Worm (Caenorhabditis elegans): ENCODE results near the gene epg-4.
A peak's percentile ranks its signal among the peaks of the same experiment; 100 is the strongest.

The epg-4 gene

DNA sequence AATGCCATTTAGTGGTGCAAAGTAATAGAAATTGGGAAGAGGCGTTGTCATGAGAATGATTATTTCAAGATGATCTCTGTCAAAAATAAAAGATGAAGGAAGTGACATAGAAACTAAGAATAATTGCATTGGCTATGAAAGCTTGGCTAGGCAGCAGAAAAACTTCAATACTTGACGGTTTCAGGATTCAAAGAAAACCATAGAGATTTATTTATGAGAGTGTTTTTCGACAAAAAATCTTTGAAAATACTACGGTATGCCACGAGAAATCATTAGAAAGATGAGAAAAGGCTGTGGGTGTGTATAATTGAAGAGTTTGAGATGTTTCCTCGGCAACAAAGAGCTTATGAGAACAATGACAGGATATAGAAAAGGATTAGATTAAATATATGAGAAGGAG lies 3.5 kb downstream of the epg-4 start, which contains the start of gene F37C12.14:
Gene F37C12.14 (minus strand): TSS at position 101 of the 400 bp plus-strand sequence.
- TF ChIP-seq W03F9.2 (tag; optimal IDR thresholded peaks at IDR 0.05) (no peak), him-1 (tag; optimal IDR thresholded peaks at IDR 0.05) (no peak), dao-5 (tag; optimal IDR thresholded peaks at IDR 0.05) (no peak)

DNA sequence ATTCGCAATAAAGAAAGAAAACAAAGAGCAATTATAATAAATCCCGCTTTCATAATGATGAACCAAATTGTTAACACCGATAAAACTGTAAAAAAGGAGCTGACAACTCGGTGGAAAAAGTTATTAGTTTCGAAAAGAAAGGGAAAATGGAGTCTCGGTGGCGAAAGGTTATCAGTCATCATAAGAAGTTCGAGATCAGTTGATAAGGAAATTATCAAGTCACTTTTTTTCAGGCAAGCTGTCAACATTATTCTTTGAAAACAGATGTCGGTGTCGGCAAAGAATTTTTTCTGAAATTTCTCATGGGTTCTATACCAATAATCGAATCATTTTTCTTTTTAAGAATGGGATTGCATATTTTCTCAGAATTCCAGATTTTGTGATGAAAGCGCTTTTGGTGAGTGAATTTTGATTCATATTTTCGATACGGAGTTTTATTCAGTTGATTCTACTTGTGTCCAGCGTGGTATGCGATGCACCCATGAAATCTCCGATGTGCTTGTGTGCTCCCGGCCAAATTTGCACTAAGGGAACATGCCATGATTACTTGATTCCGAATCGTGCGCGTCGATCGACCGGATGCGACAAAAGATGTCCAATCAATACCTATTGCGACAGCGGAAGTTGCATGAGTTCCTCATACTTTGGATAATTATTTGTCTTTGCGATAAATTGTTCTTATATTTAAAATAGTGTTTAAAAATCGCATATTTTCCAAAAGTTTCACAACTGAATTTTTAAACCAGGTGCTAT lies 6.5 kb downstream of the epg-4 start, which contains the start of the genes F37C12.21 and F37C12.10:
Gene F37C12.21 (plus strand): TSS at position 58 of the 753 bp plus-strand sequence.
Gene F37C12.10 (minus strand): TSS at position 85 of the 753 bp plus-strand sequence.
- TF ChIP-seq W03F9.2 (tag; optimal IDR thresholded peaks at IDR 0.05) (no peak), him-1 (tag; optimal IDR thresholded peaks at IDR 0.05) (no peak), dao-5 (tag; optimal IDR thresholded peaks at IDR 0.05) (no peak)

DNA sequence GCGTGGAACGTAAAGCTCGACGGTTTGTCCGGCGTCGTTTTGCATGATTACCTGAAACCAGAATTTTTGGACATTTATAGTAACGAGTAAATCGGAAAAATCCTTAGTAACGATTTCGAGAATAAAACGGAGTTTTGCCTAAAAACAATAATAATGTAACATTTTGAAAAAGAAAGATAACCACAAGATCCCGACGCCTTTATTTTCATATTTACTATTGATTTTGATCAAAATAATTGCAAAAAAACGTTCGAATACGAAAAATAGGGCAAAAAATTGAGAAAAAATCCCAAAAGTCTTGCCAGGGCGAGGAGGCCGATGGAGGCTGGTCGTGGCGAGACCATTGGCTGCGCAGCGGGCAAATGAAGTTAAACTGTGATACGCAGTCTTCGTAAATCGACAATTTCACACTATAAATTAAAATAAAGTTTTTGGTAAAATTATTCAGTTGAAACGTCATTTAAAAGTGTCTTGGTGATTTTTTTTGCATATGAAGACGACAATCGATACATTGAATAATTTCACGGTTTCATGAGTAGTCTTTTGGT lies 7.7 kb downstream of the epg-4 start, which contains the start of gene rps-21:
Gene rps-21 (minus strand): TSS at position 51 of the 548 bp plus-strand sequence.
- TF ChIP-seq him-1 (tag; optimal IDR thresholded peaks at IDR 0.05) (no peak), W03F9.2 (tag; optimal IDR thresholded peaks at IDR 0.05) (peak; percentile 67)

DNA sequence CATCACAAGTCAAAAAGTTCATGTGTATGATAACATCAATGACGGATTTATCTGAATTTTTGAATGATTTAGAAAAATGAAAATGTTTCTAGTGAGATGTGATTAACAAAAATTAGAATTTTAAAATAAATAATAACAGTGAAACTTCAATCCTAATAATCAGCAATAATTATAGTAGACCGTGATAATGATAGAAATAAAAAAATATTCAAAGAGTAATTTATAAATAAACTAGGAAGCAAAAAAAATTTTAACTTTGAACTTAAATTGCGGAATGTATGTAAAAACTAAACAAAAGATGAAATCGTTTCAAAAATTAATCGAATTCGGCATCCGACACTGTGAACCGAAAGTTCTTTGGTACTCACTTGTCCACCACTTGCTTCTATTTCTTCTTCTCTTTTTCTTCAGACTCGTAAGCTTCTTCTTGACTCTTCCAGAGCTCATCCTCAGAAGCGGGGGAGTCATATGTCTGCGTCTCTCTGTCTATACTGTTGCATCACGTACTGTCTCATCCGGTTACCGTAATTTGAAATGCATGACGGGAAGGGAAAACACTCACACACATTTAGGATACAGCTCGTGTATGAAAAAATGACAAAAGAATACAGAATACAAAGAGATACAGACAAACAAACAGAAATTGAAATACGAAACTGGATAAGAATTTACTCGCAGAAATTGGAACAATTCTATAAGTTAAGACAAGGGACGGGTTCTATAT lies 11.1 kb downstream of the epg-4 start, which contains the start of gene mec-14:
Gene mec-14 (minus strand): TSS at position 51 of the 724 bp plus-strand sequence.
- TF ChIP-seq him-1 (tag; optimal IDR thresholded peaks at IDR 0.05) (no peak), W03F9.2 (tag; optimal IDR thresholded peaks at IDR 0.05) (no peak), dao-5 (tag; optimal IDR thresholded peaks at IDR 0.05) (no peak)

DNA sequence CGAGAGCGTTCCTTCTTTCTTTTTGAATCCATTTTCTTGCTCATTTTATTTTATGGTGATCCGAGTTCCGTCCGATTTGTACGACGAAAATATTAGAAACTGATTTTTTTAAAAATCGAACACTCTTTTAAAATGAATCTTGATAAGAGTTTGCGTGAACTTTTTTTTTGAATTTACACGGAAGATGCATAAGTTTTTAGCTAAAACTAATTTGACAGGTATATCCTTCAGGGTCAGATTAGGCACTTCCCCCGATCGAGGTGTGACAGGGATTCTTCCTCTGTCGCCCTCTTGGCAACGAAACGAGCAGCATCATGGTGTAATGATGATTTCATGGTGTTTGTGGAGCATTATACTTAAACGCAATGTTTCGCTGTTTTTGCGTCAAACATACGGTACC lies 13.4 kb downstream of the epg-4 start, which contains the start of gene F37C12.18:
Gene F37C12.18 (minus strand): TSS at position 101 of the 400 bp plus-strand sequence.
- no peak for TF ChIP-seq him-1 (tag; optimal IDR thresholded peaks at IDR 0.05)
- TF ChIP-seq W03F9.2 (tag; optimal IDR thresholded peaks at IDR 0.05), result no peak
- no peak for TF ChIP-seq dao-5 (tag; optimal IDR thresholded peaks at IDR 0.05)

DNA sequence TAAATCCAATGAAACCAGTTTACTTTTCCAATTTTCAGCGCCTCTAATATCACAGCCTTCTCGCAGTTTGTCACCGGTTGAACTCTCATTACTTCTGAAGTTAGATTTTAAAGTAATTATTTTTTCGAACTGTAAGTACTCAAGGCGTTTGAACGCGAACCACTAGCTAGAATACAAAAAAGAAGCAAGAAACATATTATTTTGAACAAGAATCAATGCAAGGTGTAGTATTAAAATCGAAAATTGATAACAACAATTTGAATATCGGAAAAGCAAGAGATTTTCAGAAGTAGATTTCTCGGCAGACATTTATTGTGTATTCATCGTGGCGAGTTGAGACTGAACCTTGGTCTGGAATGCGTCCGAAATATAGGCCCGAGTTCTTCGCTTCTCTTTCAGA lies 16.0 kb downstream of the epg-4 start, which contains the start of gene exos-9:
Gene exos-9 (minus strand): TSS at position 101 of the 400 bp plus-strand sequence.
- TF ChIP-seq W03F9.2 (tag; optimal IDR thresholded peaks at IDR 0.05) (no peak), him-1 (tag; optimal IDR thresholded peaks at IDR 0.05) (no peak), dao-5 (tag; optimal IDR thresholded peaks at IDR 0.05) (no peak)

DNA sequence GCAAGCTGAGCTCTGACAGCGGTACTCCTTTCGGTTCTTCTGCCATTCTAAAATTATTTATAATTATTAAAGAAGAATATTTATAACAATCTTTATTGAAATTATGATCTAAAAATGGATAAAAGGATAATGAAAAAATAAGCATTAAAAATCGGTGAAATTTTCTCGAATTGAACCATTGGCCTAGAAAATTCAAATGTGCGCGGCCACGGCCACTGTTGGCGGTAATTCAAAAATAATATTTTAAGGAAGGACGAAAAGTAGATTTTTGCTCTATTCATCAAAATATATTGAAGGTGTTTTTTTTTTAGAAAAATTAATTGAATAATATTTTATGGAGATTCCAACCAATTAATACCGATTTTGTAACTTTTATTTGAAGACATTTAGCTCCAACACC lies 16.9 kb downstream of the epg-4 start, which contains the start of gene pfd-5:
Gene pfd-5 (minus strand): TSS at position 47 of the 400 bp plus-strand sequence.
- peak; percentile 56 for TF ChIP-seq W03F9.2 (tag; optimal IDR thresholded peaks at IDR 0.05)
- no peak for TF ChIP-seq dao-5 (tag; optimal IDR thresholded peaks at IDR 0.05)

DNA sequence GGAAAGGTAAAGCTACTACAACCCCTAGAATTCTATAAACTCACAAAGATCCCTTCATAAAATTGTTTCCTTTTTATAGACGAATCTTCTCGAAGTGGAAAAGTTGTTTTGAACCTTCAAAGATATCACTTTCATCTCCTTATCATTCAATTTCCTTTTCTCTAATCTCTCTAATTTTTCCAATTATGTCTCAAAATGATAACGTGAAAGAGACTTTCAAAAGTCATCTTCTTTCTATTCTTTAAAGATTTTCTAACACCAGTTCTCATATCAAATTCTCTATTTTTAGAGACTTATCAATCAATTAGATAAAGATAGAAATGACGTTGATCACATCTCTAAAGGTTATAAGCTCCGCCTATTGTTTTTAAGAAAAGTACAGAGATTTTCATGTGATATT lies 17.5 kb downstream of the epg-4 start:
- no peak for TF ChIP-seq him-1 (tag; optimal IDR thresholded peaks at IDR 0.05)
- no peak for TF ChIP-seq dao-5 (tag; optimal IDR thresholded peaks at IDR 0.05)
- TF ChIP-seq W03F9.2 (tag; optimal IDR thresholded peaks at IDR 0.05), result no peak

DNA sequence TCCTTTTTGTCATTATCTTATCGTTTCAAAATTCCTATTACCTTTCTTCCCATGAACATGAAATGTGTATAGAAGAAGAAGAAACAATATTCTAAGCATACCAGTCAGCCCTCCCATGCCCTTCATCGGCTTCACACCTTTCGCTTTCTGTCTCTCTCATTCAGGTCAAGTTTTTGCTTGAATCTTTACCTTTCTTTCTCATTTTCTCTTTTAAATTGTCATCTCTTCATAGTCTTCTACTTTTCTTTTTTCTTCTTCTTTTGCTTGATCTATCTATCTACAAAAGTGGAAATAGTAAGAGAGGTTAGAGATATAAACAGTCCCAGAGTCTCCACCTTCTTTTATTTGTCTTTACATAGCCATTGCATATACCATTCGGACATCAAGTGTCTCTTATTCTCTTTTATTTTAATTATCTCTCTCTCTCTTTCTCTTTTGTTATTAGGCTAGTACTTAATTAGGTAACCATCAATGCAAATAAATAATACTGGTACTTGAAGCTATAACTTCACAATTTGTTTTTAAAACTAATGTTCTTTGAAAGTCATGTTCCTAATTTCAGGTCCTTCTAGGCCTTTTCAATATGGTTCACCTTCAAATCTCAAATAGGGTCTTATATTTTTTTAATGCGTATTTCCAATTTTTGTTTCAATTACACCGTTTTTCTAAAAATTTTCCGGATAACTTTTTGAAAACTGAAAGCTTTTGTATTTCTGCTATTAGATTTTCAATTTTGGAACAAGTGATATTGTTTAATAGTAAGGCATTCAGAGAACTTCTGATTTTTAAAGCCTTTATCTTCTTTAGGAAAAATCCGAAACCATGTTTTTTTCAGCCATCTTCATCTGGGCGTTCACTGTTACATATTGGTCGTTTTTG lies 19.6 kb downstream of the epg-4 start, which contains the start of gene dpy-31:
Gene dpy-31 (plus strand): TSS at position 829 of the 879 bp plus-strand sequence.
- TF ChIP-seq W03F9.2 (tag; optimal IDR thresholded peaks at IDR 0.05) (no peak), him-1 (tag; optimal IDR thresholded peaks at IDR 0.05) (no peak), dao-5 (tag; optimal IDR thresholded peaks at IDR 0.05) (no peak)

DNA sequence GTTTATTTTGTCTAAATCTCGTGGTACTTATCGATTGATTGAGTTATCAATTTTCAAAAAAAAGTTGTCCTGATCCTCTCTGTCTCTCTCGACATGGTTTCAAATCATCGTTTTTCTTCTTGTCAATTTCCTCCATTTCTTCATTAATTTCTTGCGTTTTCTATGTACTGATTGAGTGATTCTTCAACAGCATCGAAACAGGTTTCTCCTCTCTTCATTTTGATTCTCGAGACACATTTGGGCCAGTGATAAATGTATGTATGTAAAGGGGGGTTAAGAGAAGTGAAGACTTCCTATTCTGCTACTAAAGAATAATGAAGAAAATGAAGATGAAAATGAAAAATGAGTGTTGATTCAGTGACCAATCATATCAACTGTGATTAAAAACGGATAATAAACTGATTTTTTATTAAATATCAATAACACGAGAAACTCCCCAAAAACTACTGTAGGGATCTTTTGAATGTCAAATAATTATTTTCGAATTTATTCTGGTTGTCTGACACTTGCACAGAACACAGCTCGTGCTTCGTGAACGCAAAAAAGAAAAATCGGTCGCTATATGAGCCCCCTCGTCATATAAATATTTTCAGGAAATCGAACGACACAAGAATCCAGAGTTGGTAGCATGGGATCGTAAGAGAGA lies 21.3 kb downstream of the epg-4 start:
- TF ChIP-seq him-1 (tag; optimal IDR thresholded peaks at IDR 0.05) (no peak), dao-5 (tag; optimal IDR thresholded peaks at IDR 0.05) (no peak), W03F9.2 (tag; optimal IDR thresholded peaks at IDR 0.05) (no peak)

DNA sequence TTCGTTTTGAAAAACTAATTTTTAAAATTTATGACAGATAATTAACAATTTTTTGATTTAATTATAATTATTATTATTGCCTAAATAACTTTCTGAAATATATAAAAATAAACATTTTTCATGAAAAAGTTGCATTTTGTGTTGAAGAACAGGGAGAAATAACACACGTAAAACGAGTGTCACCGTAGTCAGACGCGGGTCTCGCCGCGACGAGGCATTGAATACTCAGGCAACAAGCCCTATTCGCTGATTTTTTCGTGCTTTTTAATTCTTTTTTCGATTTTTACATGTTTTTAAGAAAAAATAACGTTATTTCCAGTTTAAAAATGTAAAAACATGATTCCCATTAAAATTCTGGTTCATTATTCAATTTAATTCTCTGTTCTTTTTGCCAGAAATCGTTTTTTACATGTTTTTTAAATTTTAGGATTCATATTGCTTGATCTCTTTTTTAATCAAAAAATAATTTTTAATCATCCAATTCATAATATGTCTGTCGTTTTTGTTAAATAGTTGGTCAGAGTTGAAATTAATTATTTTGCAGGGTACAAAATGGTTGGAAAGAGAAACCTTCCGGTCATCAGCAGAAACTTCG lies 26.0 kb downstream of the epg-4 start, which contains the start of gene rpl-6:
Gene rpl-6 (plus strand): TSS at position 545 of the 595 bp plus-strand sequence.
- TF ChIP-seq him-1 (tag; optimal IDR thresholded peaks at IDR 0.05) (no peak), W03F9.2 (tag; optimal IDR thresholded peaks at IDR 0.05) (peak; percentile 93)

DNA sequence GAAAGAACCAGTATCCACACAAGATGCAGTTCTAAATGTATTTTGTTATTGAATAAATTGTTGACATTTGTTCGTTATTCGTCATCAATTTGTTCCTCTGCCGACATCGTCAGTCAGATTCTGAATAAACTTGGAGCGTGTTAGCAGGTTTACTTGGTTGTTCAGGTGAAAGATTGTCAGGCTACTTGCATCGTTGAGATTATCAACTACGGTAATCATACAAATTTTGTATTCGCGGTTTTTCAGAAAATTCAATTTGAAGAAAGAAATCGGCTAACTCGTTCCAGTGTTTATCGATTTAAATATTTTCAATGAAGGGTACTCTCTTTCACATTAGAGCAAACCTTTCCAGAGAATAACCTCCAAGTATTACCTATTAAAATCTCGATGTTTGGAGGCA lies 27.8 kb downstream of the epg-4 start, which contains the start of gene R151.2:
Gene R151.2 (plus strand): TSS at position 247 of the 400 bp plus-strand sequence.
- TF ChIP-seq W03F9.2 (tag; optimal IDR thresholded peaks at IDR 0.05) (no peak), him-1 (tag; optimal IDR thresholded peaks at IDR 0.05) (no peak), dao-5 (tag; optimal IDR thresholded peaks at IDR 0.05) (no peak)

Data from whole organism, L4/young adult.